Worm (Caenorhabditis elegans): ENCODE measurements around the gene F55H2.8.

DNA sequence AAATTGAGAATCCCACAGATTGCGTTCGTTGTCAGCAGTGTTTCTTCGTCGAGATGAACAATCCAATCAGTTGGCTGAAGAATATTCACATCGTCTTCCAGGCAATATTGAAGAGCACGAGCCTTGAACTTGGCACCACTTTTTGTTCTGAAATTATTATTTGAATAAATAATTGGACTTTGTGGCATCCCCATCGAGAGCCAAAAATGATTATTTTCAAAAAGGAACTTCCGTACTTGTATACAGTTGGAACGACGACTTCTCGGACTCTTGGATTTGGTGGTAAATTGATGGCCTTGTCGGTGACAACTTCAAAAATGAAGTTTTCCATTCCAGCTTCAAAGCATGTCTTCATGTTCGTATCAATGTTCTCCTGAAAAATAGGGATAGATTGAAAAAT, 41.7 kb upstream of the F55H2.8 start:
- TF ChIP-seq unc-62 (GFP tag; optimal IDR thresholded peaks at IDR 0.05), result no peak
- TF ChIP-seq tbx-2 (tag; optimal IDR thresholded peaks at IDR 0.05), result no peak
- no peak for TF ChIP-seq lin-39 (tag; optimal IDR thresholded peaks at IDR 0.05)
- TF ChIP-seq nhr-28 (tag; optimal IDR thresholded peaks at IDR 0.05), result no peak
- TF ChIP-seq zip-4 (GFP tag; optimal IDR thresholded peaks at IDR 0.05), result no peak
- TF ChIP-seq fkh-10 (GFP tag; optimal IDR thresholded peaks at IDR 0.05), result no peak
- TF ChIP-seq egl-27 (tag; optimal IDR thresholded peaks at IDR 0.05), result no peak
- no peak for TF ChIP-seq ceh-8 (GFP tag; optimal IDR thresholded peaks at IDR 0.05)
- no peak for TF ChIP-seq elt-3 (tag; optimal IDR thresholded peaks at IDR 0.05)
- no peak for TF ChIP-seq lin-13 (GFP tag; optimal IDR thresholded peaks at IDR 0.05)
- TF ChIP-seq C04F5.9 (tag; optimal IDR thresholded peaks at IDR 0.05), result no peak
- TF ChIP-seq blmp-1 (tag; optimal IDR thresholded peaks at IDR 0.05), result no peak
- TF ChIP-seq nhr-85 (tag), result no peak

Measured in whole organism, L1 larva.